Worm (Caenorhabditis elegans) whole organism, L2 larva: ENCODE results near the gene C43H6.6.
A peak's percentile ranks its signal among the peaks of the same experiment; 100 is the strongest.

Experiments used
- aly-2 ChIP-seq: fragments of 150-350 bp; optimal IDR thresholded peaks from 2 replicates; lab custom pipeline; 2014; ENCODE audit warnings: missing biosample characterization, missing genetic modification characterization
- elt-1 ChIP-seq: fragments of 150-350 bp; optimal IDR thresholded peaks from 2 replicates; lab custom pipeline; 2014; ENCODE audit warnings: missing biosample characterization, missing genetic modification characterization
- elt-3 ChIP-seq: sonication (generic microtip); optimal IDR thresholded peaks from 2 replicates; lab custom pipeline; 2017; ENCODE audit warnings: missing biosample characterization, missing genetic modification characterization
- fos-1 ChIP-seq: fragments of 150-350 bp; optimal IDR thresholded peaks from 2 replicates; lab custom pipeline; 2014; ENCODE audit warnings: missing biosample characterization, missing genetic modification characterization
- lin-11 ChIP-seq: fragments of 150-350 bp; sonication (generic microtip); optimal IDR thresholded peaks from 2 replicates; lab custom pipeline; 2014; ENCODE audit warnings: missing biosample characterization, missing genetic modification characterization, inconsistent platforms, mixed read lengths
- lin-39 ChIP-seq: fragments of 150-350 bp; optimal IDR thresholded peaks from 2 replicates; lab custom pipeline; 2014; ENCODE audit warnings: missing biosample characterization, missing genetic modification reagents, missing genetic modification characterization
- lsy-2 ChIP-seq, 2 experiments: fragments of 150-350 bp in 1 of 2; sonication (generic microtip) in 1 of 2; optimal IDR thresholded peaks; 2 replicates each; lab custom pipeline; 2014 to 2017; ENCODE audit warnings: missing biosample characterization in 2 of 2, missing genetic modification characterization in 2 of 2
- mdl-1 ChIP-seq, 2 experiments: fragments of 150-350 bp in 1 of 2; sonication (generic microtip) in 1 of 2; optimal IDR thresholded peaks; 2 replicates each; lab custom pipeline; 2017; ENCODE audit warnings: missing biosample characterization in 2 of 2, missing genetic modification characterization in 2 of 2
- nhr-11 ChIP-seq: fragments of 150-350 bp; optimal IDR thresholded peaks from 2 replicates; lab custom pipeline; 2014; ENCODE audit warnings: missing biosample characterization, missing genetic modification characterization
- nhr-237 ChIP-seq: fragments of 150-350 bp; optimal IDR thresholded peaks from 2 replicates; lab custom pipeline; 2014; ENCODE audit warnings: missing biosample characterization, missing genetic modification characterization
- unc-39 ChIP-seq: fragments of 150-350 bp; optimal IDR thresholded peaks from 2 replicates; lab custom pipeline; 2014; ENCODE audit warnings: missing biosample characterization, missing genetic modification characterization
- unc-62 ChIP-seq: fragments of 150-350 bp; optimal IDR thresholded peaks from 2 replicates; lab custom pipeline; 2014; ENCODE audit warnings: missing biosample characterization, missing genetic modification reagents, missing genetic modification characterization
- zag-1 ChIP-seq: fragments of 150-350 bp; optimal IDR thresholded peaks from 2 replicates; lab custom pipeline; 2014; ENCODE audit warnings: missing biosample characterization, missing genetic modification characterization
- ztf-4 ChIP-seq: fragments of 150-350 bp; optimal IDR thresholded peaks from 2 replicates; lab custom pipeline; 2014; ENCODE audit warnings: missing biosample characterization, missing genetic modification characterization

DNA sequence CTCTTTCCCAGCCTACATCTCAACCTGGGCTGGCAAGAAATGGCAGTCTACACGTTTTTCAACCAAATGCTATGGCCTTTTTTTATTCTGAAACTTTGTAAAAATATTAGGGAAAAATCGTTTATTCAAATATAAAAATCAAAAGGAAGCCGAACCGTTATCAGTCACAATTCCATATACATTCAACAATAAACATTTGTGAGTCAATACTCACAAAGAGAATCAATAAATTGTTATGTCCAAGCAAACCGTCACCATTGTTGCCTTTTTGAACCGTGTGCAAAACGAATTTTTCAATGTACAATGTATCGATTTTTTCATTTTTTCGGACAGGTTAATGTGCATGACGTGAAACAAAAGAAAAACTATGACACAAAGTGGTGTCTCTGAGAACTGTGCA lies 26.0 kb upstream of the C43H6.6 start:
- TF ChIP-seq lin-11 (tag; lab: Kevin White, UChicago) (no peak), nhr-11 (tag; lab: Kevin White, UChicago) (no peak), mdl-1 (tag; optimal IDR thresholded peaks at IDR 0.05; lab: Kevin White, UChicago) (no peak), lsy-2 (tag; optimal IDR thresholded peaks at IDR 0.05; lab: Kevin White, UChicago) (no peak), fos-1 (tag; lab: Kevin White, UChicago) (peak; percentile 28), ztf-4 (no peak), zag-1 (no peak), elt-1 (no peak), lin-39 (tag; lab: Kevin White, UChicago) (no peak), nhr-237 (tag; lab: Kevin White, UChicago) (no peak), elt-3 (tag; lab: Kevin White, UChicago) (no peak), unc-39 (tag; lab: Kevin White, UChicago) (no peak), aly-2 (tag; lab: Kevin White, UChicago) (no peak), unc-62 (GFP tag; lab: Kevin White, UChicago) (no peak)
